Worm (Caenorhabditis elegans) whole organism, L4 larva: ENCODE data around the gene srx-98.

ENCODE experiments used
- ceh-28 ChIP-seq: fragments of 150-350 bp; optimal IDR thresholded peaks from 2 replicates; lab custom pipeline; 2014; ENCODE audit warnings: missing biosample characterization, missing genetic modification reagents, missing genetic modification characterization
- jun-1 ChIP-seq: fragments of 150-350 bp; optimal IDR thresholded peaks from 2 replicates; lab custom pipeline; 2014; ENCODE audit warnings: missing biosample characterization, missing genetic modification reagents, missing genetic modification characterization
- lin-13 ChIP-seq: fragments of 150-350 bp; optimal IDR thresholded peaks from 2 replicates; lab custom pipeline; 2014; ENCODE audit warnings: missing biosample characterization, missing genetic modification reagents, missing genetic modification characterization
- mdl-1 ChIP-seq, 2 experiments: fragments of 150-350 bp in 1 of 2; sonication (generic microtip) in 1 of 2; optimal IDR thresholded peaks; 2 replicates each; lab custom pipeline; 2014 to 2017; ENCODE audit warnings: missing biosample characterization in 2 of 2, missing genetic modification characterization in 2 of 2
- pha-4 ChIP-seq, 2 experiments: fragments of 150-350 bp in 1 of 2; fragments of 200-800 bp in 1 of 2; sonication (Bioruptor generic) in 1 of 2; IDR thresholded peaks in 1 of 2; optimal IDR thresholded peaks in 1 of 2; 2 replicates each; pipeline versions ENCODE4 v1.3.6 to Lab custom; 2014 to 2022; ENCODE audit warnings: missing genetic modification characterization in 2 of 2, missing genetic modification reagents in 2 of 2, missing biosample characterization in 1 of 2, missing compliant biosample characterization in 1 of 2
- skn-1 ChIP-seq: fragments of 150-350 bp; optimal IDR thresholded peaks from 2 replicates; lab custom pipeline; 2014; ENCODE audit warnings: missing biosample characterization, missing genetic modification characterization

DNA sequence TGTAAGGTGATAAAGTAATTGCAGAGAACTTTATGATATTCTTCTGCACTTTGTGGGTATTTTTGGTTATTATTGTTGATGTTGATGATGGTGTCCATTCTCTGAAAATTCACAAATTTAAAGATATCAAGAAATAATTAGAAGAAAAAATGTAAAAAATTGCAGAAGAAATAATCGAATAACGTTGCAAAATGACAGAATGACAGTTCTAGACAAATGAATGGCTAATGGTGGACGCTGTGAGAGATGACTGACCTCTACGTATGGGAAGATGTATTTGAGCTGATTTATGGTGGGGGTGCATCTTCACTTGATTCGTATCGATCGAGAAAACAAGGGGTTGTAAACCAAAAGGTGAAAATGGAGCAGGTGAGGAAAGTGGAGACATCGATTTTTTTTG, 2.6 kb upstream of the srx-98 start, which contains the start of gene sea-1:
- no peak for TF ChIP-seq skn-1 (tag; lab: Kevin White, UChicago)
- no peak for TF ChIP-seq pha-4 (GFP tag; IDR thresholded peaks at IDR 0.05; lab: Robert Waterston, UW)
- TF ChIP-seq pha-4 (tag; optimal IDR thresholded peaks at IDR 0.05; lab: Kevin White, UChicago), result no peak
- TF ChIP-seq jun-1 (tag; lab: Kevin White, UChicago), result no peak
- no peak for TF ChIP-seq mdl-1 (tag; optimal IDR thresholded peaks at IDR 0.05; lab: Kevin White, UChicago)
- TF ChIP-seq lin-13 (GFP tag; lab: Kevin White, UChicago), result no peak
- no peak for TF ChIP-seq ceh-28 (tag; lab: Kevin White, UChicago)
